Fruit fly (Drosophila melanogaster) whole organism, embryonic: ENCODE data around the gene CG16959.

Source experiments
- CG17328 ChIP-seq: fragments of 200-800 bp; sonication (Bioruptor generic); IDR thresholded peaks from 2 replicates; pipeline ENCODE4 v1.3.6; 2022; ENCODE audit warnings: missing biosample characterization, missing genetic modification characterization
- Elba2 ChIP-seq: fragments of 200-800 bp; sonication (Bioruptor generic); optimal IDR thresholded peaks from 3 replicates; lab custom pipeline; 2016; ENCODE audit warnings: missing biosample characterization, missing genetic modification characterization
- cwo ChIP-seq: fragments of 200-800 bp; sonication (Bioruptor generic); optimal IDR thresholded peaks from 3 replicates; lab custom pipeline; 2017; ENCODE audit warnings: missing biosample characterization, missing genetic modification characterization, mild to moderate bottlenecking, moderate library complexity, missing genetic modification reagents
- exex ChIP-seq: fragments of 200-800 bp; sonication (Bioruptor generic); optimal IDR thresholded peaks from 4 replicates; lab custom pipeline; 2018; ENCODE audit warnings: missing biosample characterization, mild to moderate bottlenecking, missing genetic modification characterization, moderate library complexity
- grau ChIP-seq: fragments of 200-800 bp; optimal IDR thresholded peaks from 3 replicates; lab custom pipeline; 2019; ENCODE audit warnings: missing biosample characterization, mild to moderate bottlenecking, missing genetic modification characterization, moderate library complexity

DNA sequence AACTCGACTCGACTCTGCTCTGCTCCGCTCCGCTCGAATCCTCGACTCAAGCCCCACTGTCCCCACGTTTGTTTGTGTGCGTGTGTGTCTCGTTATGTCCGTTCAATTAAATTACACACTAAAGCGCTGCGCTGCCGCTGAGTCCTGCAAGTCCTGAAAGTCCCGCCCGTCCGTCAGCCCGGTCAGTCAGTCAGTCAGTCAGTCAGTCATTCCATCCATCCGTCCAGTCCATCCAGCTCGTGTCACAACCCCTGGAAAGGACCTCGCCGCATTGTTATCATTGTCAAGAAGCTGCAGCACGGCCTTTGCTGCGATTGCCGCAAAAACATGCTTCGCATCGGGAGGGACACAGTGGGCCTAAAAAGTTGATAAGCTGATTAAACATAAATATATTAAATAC is 43.9 kb upstream of the CG16959 start:
- TF ChIP-seq grau (tag; lab: Kevin White, UChicago): no peak
- no peak for TF ChIP-seq Elba2 (GFP tag; lab: Kevin White, UChicago)
- TF ChIP-seq CG17328: no peak
- no peak for TF ChIP-seq cwo (GFP tag; lab: Kevin White, UChicago)
- TF ChIP-seq exex: no peak
